Fruit fly (Drosophila melanogaster) whole organism, embryonic: Measurements from ENCODE around the gene CG12560.

Experiments used
- Abd-B ChIP-seq: fragments of 200-800 bp; sonication (Bioruptor generic); optimal IDR thresholded peaks from 2 replicates; lab custom pipeline; 2018; ENCODE audit warnings: missing biosample characterization, mild to moderate bottlenecking, missing genetic modification characterization, moderate library complexity
- Ada2b ChIP-seq: fragments of 200-800 bp; sonication (Bioruptor generic); IDR thresholded peaks from 2 replicates; pipeline ENCODE4 v1.3.6; 2022; ENCODE audit warnings: missing biosample characterization, missing genetic modification characterization
- Asciz ChIP-seq: fragments of 200-800 bp; sonication (Bioruptor generic); optimal IDR thresholded peaks from 2 replicates; lab custom pipeline; 2017; ENCODE audit warnings: missing biosample characterization, mild to moderate bottlenecking, missing genetic modification characterization, missing genetic modification reagents
- CG10209 ChIP-seq: fragments of 200-800 bp; sonication (Bioruptor generic); optimal IDR thresholded peaks from 3 replicates; lab custom pipeline; 2017; ENCODE audit warnings: missing biosample characterization, mild to moderate bottlenecking, missing genetic modification characterization, missing genetic modification reagents
- CG10979 ChIP-seq: fragments of 200-800 bp; sonication (Bioruptor generic); optimal IDR thresholded peaks from 2 replicates; lab custom pipeline; 2018; ENCODE audit warnings: missing biosample characterization, mild to moderate bottlenecking, missing genetic modification characterization, moderate library complexity
- CG12155 ChIP-seq: fragments of 200-800 bp; sonication (Bioruptor generic); optimal IDR thresholded peaks from 3 replicates; lab custom pipeline; 2016; ENCODE audit warnings: missing biosample characterization, missing genetic modification characterization
- CG14710 ChIP-seq: fragments of 200-800 bp; sonication (Bioruptor generic); optimal IDR thresholded peaks from 3 replicates; lab custom pipeline; 2019; ENCODE audit warnings: missing biosample characterization, mild to moderate bottlenecking, missing genetic modification characterization, moderate library complexity
- CG15073 ChIP-seq: fragments of 200-800 bp; sonication (Bioruptor generic); optimal IDR thresholded peaks from 2 replicates; lab custom pipeline; 2016; ENCODE audit warnings: missing biosample characterization, missing genetic modification characterization
- CG17328 ChIP-seq: fragments of 200-800 bp; sonication (Bioruptor generic); IDR thresholded peaks from 2 replicates; pipeline ENCODE4 v1.3.6; 2022; ENCODE audit warnings: missing biosample characterization, missing genetic modification characterization
- CG17385 ChIP-seq: fragments of 200-800 bp; sonication (Bioruptor generic); optimal IDR thresholded peaks from 3 replicates; lab custom pipeline; 2018; ENCODE audit warnings: missing biosample characterization, mild to moderate bottlenecking, missing genetic modification characterization
- CG17568 ChIP-seq: fragments of 200-800 bp; sonication (Bioruptor generic); optimal IDR thresholded peaks from 2 replicates; lab custom pipeline; 2018; ENCODE audit warnings: missing biosample characterization, mild to moderate bottlenecking, missing genetic modification characterization, moderate library complexity
- CG31365 ChIP-seq: fragments of 200-800 bp; sonication (Bioruptor generic); optimal IDR thresholded peaks from 2 replicates; lab custom pipeline; 2018; ENCODE audit warnings: missing biosample characterization, mild to moderate bottlenecking, missing genetic modification characterization
- CG3281 ChIP-seq: fragments of 200-800 bp; sonication (Bioruptor generic); optimal IDR thresholded peaks from 3 replicates; lab custom pipeline; 2017; ENCODE audit warnings: missing biosample characterization, mild to moderate bottlenecking, missing genetic modification characterization
- CG4820 ChIP-seq: fragments of 200-800 bp; sonication (Bioruptor generic); optimal IDR thresholded peaks from 3 replicates; lab custom pipeline; 2016; ENCODE audit warnings: missing biosample characterization, missing genetic modification characterization
- CG4854 ChIP-seq: fragments of 200-800 bp; sonication (Bioruptor generic); optimal IDR thresholded peaks from 2 replicates; lab custom pipeline; 2016; ENCODE audit warnings: missing biosample characterization, missing genetic modification characterization, inconsistent platforms
- CG5953 ChIP-seq: fragments of 200-800 bp; sonication (Bioruptor generic); IDR thresholded peaks from 2 replicates; pipeline ENCODE4 v1.3.6; 2022; ENCODE audit warnings: missing biosample characterization, missing genetic modification characterization
- CG6272 ChIP-seq: fragments of 200-800 bp; sonication (Bioruptor generic); IDR thresholded peaks from 2 replicates; pipeline ENCODE4 v1.3.6; 2022; ENCODE audit warnings: missing biosample characterization, missing genetic modification characterization
- CG7928 ChIP-seq: fragments of 200-800 bp; sonication (Bioruptor generic); optimal IDR thresholded peaks from 2 replicates; lab custom pipeline; 2017; ENCODE audit warnings: missing biosample characterization, mild to moderate bottlenecking, missing genetic modification characterization
- CG7987 ChIP-seq: fragments of 200-800 bp; sonication (Bioruptor generic); optimal IDR thresholded peaks from 2 replicates; lab custom pipeline; 2018; ENCODE audit warnings: missing biosample characterization, mild to moderate bottlenecking, missing genetic modification characterization, moderate library complexity
- CG8290 ChIP-seq, 3 experiments: fragments of 200-800 bp; sonication (Bioruptor generic); optimal IDR thresholded peaks; 2 replicates each; lab custom pipeline; 2016 to 2019; ENCODE audit warnings: missing biosample characterization in 3 of 3, missing genetic modification characterization in 3 of 3, mild to moderate bottlenecking in 2 of 3, moderate library complexity in 1 of 3
- CG9817 ChIP-seq: fragments of 200-800 bp; sonication (Bioruptor generic); optimal IDR thresholded peaks from 2 replicates; lab custom pipeline; 2018; ENCODE audit warnings: missing biosample characterization, mild to moderate bottlenecking, missing genetic modification characterization, moderate library complexity
- Chrac-16 ChIP-seq: fragments of 200-800 bp; sonication (Bioruptor generic); optimal IDR thresholded peaks from 3 replicates; lab custom pipeline; 2016; ENCODE audit warnings: missing biosample characterization, missing genetic modification characterization
- Dad ChIP-seq: fragments of 200-800 bp; sonication (Bioruptor generic); optimal IDR thresholded peaks from 3 replicates; lab custom pipeline; 2016; ENCODE audit warnings: missing biosample characterization, missing genetic modification characterization
- Dip2 ChIP-seq: fragments of 200-800 bp; sonication (Bioruptor generic); IDR thresholded peaks from 2 replicates; pipeline ENCODE4 v1.3.6; 2022; ENCODE audit warnings: missing biosample characterization, missing genetic modification characterization
- HmgD ChIP-seq: fragments of 200-800 bp; sonication (Bioruptor generic); optimal IDR thresholded peaks from 3 replicates; lab custom pipeline; 2016; ENCODE audit warnings: missing biosample characterization, missing genetic modification characterization
- Hmx ChIP-seq: fragments of 200-800 bp; sonication (Bioruptor generic); optimal IDR thresholded peaks from 2 replicates; lab custom pipeline; 2016; ENCODE audit warnings: missing biosample characterization, missing genetic modification characterization
- Kr ChIP-seq: fragments of 200-800 bp; sonication (Bioruptor generic); optimal IDR thresholded peaks from 2 replicates; lab custom pipeline; 2017; ENCODE audit warnings: missing biosample characterization, mild to moderate bottlenecking, missing genetic modification characterization
- Lhr ChIP-seq: fragments of 200-800 bp; sonication (Bioruptor generic); optimal IDR thresholded peaks from 3 replicates; lab custom pipeline; 2017; ENCODE audit warnings: mild to moderate bottlenecking, missing biosample characterization, missing genetic modification reagents, missing genetic modification characterization
- Med ChIP-seq: fragments of 200-800 bp; sonication (Bioruptor generic); peaks from one replicate; lab custom pipeline; 2016; ENCODE audit warnings: missing biosample characterization, missing genetic modification characterization, mild to moderate bottlenecking, inconsistent platforms, moderate library complexity
- Oaz ChIP-seq: fragments of 200-800 bp; sonication (Bioruptor generic); IDR thresholded peaks from 2 replicates; pipeline ENCODE4 v1.3.6; 2022; ENCODE audit warnings: missing biosample characterization, missing genetic modification characterization
- Scr ChIP-seq: fragments of 200-800 bp; sonication (Bioruptor generic); IDR thresholded peaks from 2 replicates; pipeline ENCODE4 v1.3.6; 2022; ENCODE audit warnings: missing biosample characterization, missing genetic modification characterization; ENCODE audit not compliant: partially characterized antibody
- Stat92E ChIP-seq, 3 experiments: fragments of >200 bp in 2 of 3; fragments of 200-800 bp in 1 of 3; sonication (Bioruptor generic) in 1 of 3; optimal IDR thresholded peaks; 2 replicates each; lab custom pipeline; 2017 to 2019; ENCODE audit warnings: missing biosample characterization in 3 of 3, missing genetic modification characterization in 3 of 3, mild to moderate bottlenecking in 1 of 3, moderate library complexity in 1 of 3
- Tbp ChIP-seq: fragments of >200 bp; optimal IDR thresholded peaks from 2 replicates; lab custom pipeline; 2018; ENCODE audit warnings: missing biosample characterization, missing genetic modification characterization
- chif ChIP-seq, 2 experiments: fragments of 200-800 bp; sonication (Bioruptor generic); optimal IDR thresholded peaks; 3 replicates each; lab custom pipeline; 2016; ENCODE audit warnings: missing biosample characterization in 2 of 2, missing genetic modification characterization in 2 of 2
- chinmo ChIP-seq: fragments of 200-800 bp; sonication (Bioruptor generic); IDR thresholded peaks from 4 replicates; pipeline ENCODE4 v1.3.6; 2022; ENCODE audit warnings: missing biosample characterization, missing genetic modification characterization; ENCODE audit not compliant: partially characterized antibody
- ci ChIP-seq: fragments of 200-800 bp; sonication (Bioruptor generic); IDR thresholded peaks from 3 replicates; pipeline ENCODE4 v1.3.6; 2022; ENCODE audit warnings: missing biosample characterization, missing genetic modification characterization
- dan ChIP-seq: fragments of 200-800 bp; sonication (Bioruptor generic); IDR thresholded peaks from 2 replicates; pipeline ENCODE4 v1.3.6; 2022; ENCODE audit warnings: missing biosample characterization, missing genetic modification characterization
- ftz-f1 ChIP-seq: fragments of 200-800 bp; sonication (Bioruptor generic); optimal IDR thresholded peaks from 2 replicates; lab custom pipeline; 2016; ENCODE audit warnings: missing biosample characterization, missing genetic modification characterization
- gfzf ChIP-seq: fragments of 200-800 bp; sonication (Bioruptor generic); optimal IDR thresholded peaks from 2 replicates; lab custom pipeline; 2016; ENCODE audit warnings: missing biosample characterization, mild to moderate bottlenecking, missing genetic modification characterization, moderate library complexity
- gsb ChIP-seq: fragments of 200-800 bp; sonication (Bioruptor generic); IDR thresholded peaks from 2 replicates; pipeline ENCODE4 v1.3.6; 2022; ENCODE audit warnings: missing biosample characterization, missing genetic modification characterization
- hkb ChIP-seq, 2 experiments: fragments of 200-800 bp in 1 of 2; fragments of >200 bp in 1 of 2; sonication (Bioruptor generic) in 1 of 2; IDR thresholded peaks in 1 of 2; optimal IDR thresholded peaks in 1 of 2; 2 replicates each; pipeline versions ENCODE4 v1.3.6 to Lab custom; 2017 to 2022; ENCODE audit warnings: missing biosample characterization in 1 of 2, missing genetic modification characterization in 1 of 2
- hth ChIP-seq: fragments of >200 bp; optimal IDR thresholded peaks from 2 replicates; lab custom pipeline; 2017; ENCODE audit warnings: inconsistent platforms
- jigr1 ChIP-seq: fragments of 200-800 bp; sonication (Bioruptor generic); IDR thresholded peaks from 3 replicates; pipeline ENCODE4 v1.3.6; 2022; ENCODE audit warnings: missing biosample characterization, missing genetic modification characterization
- jumu ChIP-seq: fragments of 200-800 bp; sonication (Bioruptor generic); optimal IDR thresholded peaks from 3 replicates; lab custom pipeline; 2016; ENCODE audit warnings: missing biosample characterization, missing genetic modification characterization
- oc ChIP-seq: fragments of 200-800 bp; sonication (Bioruptor generic); optimal IDR thresholded peaks from 2 replicates; lab custom pipeline; 2018; ENCODE audit warnings: missing biosample characterization, mild to moderate bottlenecking, missing genetic modification characterization, moderate library complexity
- seq ChIP-seq: fragments of 200-800 bp; sonication (Bioruptor generic); IDR thresholded peaks from 2 replicates; pipeline ENCODE4 v1.3.6; 2022; ENCODE audit warnings: missing biosample characterization, missing genetic modification characterization
- shn ChIP-seq: fragments of 200-800 bp; sonication (Bioruptor generic); optimal IDR thresholded peaks from 3 replicates; lab custom pipeline; 2016; ENCODE audit warnings: missing biosample characterization, missing genetic modification characterization
- sr ChIP-seq: fragments of 200-800 bp; sonication (Bioruptor generic); IDR thresholded peaks from 3 replicates; pipeline ENCODE4 v1.3.6; 2022; ENCODE audit warnings: missing biosample characterization, missing genetic modification characterization
- stwl ChIP-seq: fragments of 200-800 bp; sonication (Bioruptor generic); optimal IDR thresholded peaks from 3 replicates; lab custom pipeline; 2018; ENCODE audit warnings: missing biosample characterization, mild to moderate bottlenecking, missing genetic modification characterization, moderate library complexity
- sug ChIP-seq: fragments of 200-800 bp; optimal IDR thresholded peaks from 2 replicates; lab custom pipeline; 2019; ENCODE audit warnings: missing biosample characterization, mild to moderate bottlenecking, missing genetic modification characterization, moderate library complexity
- wek ChIP-seq: fragments of 200-800 bp; sonication (Bioruptor generic); optimal IDR thresholded peaks from 3 replicates; lab custom pipeline; 2018; ENCODE audit warnings: missing biosample characterization, mild to moderate bottlenecking, missing genetic modification characterization, moderate library complexity

CG12560 gene

DNA sequence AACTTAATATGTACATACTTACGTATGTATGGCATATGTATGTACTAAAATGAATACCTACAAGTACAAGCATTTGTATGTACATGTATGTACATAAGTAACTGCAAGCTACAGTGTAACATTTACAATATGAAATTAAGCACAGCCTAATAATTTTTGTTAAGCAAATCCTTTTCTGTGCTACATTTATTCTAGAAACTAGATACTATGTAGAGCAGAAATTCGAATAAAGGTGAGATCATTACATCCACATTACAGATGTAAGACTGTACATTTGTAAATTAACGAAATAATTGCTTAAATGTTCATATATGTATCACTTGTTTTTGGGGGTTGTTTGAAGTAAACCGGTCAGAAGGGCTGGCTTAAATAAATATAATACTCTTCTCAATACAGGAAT lies 17.3 kb downstream of the CG12560 start:
- peak; percentile 32 for TF ChIP-seq Chrac-16 (GFP tag; lab: Kevin White, UChicago)
- no peak for TF ChIP-seq sug (tag; lab: Kevin White, UChicago)
- no peak for TF ChIP-seq CG5953 (GFP tag; lab: Robert Waterston, UW)
- TF ChIP-seq CG8290 (GFP tag; optimal IDR thresholded peaks at IDR 0.05; lab: Kevin White, UChicago) = no peak
- peak in 1 of 2 experiments; percentile 11 for TF ChIP-seq CG8290 (tag; optimal IDR thresholded peaks at IDR 0.05; lab: Kevin White, UChicago)
- no peak for TF ChIP-seq seq (GFP tag; lab: Robert Waterston, UW)
- no peak for TF ChIP-seq CG14710
- TF ChIP-seq gfzf = no peak
- no peak for TF ChIP-seq Hmx (GFP tag; lab: Kevin White, UChicago)
- no peak for TF ChIP-seq dan (GFP tag; lab: Robert Waterston, UW)
- TF ChIP-seq ftz-f1 = no peak
- no peak for TF ChIP-seq CG6272 (GFP tag; lab: Robert Waterston, UW)
- no peak for TF ChIP-seq CG15073 (GFP tag; lab: Kevin White, UChicago)
- TF ChIP-seq Dad (GFP tag; lab: Kevin White, UChicago) = no peak
- TF ChIP-seq jigr1 (GFP tag; lab: Robert Waterston, UW) = no peak
- no peak for TF ChIP-seq jumu
- TF ChIP-seq oc (tag; lab: Kevin White, UChicago) = no peak
- no peak for TF ChIP-seq CG31365 (tag; lab: Kevin White, UChicago)
- no peak for TF ChIP-seq CG10979 (tag; lab: Kevin White, UChicago)
- no peak for TF ChIP-seq stwl
- no peak for TF ChIP-seq Lhr (GFP tag; lab: Kevin White, UChicago)
- no peak for TF ChIP-seq sr (GFP tag; lab: Robert Waterston, UW)
- no peak for TF ChIP-seq wek
- no peak for TF ChIP-seq Oaz (GFP tag; lab: Robert Waterston, UW)
- TF ChIP-seq Tbp (GFP tag; lab: Kevin White, UChicago) = no peak
- no peak for TF ChIP-seq chinmo (GFP tag; lab: Robert Waterston, UW)
- no peak for TF ChIP-seq Stat92E (GFP tag; optimal IDR thresholded peaks at IDR 0.05; lab: Kevin White, UChicago)
- TF ChIP-seq CG17328 (GFP tag; lab: Robert Waterston, UW) = peak; percentile 17; the same call in 1 of the 2 replicates
- no peak for TF ChIP-seq HmgD (GFP tag; lab: Kevin White, UChicago)
- peak; percentile 12 for TF ChIP-seq CG17568 (GFP tag; lab: Kevin White, UChicago)
- no peak for TF ChIP-seq CG4854 (GFP tag; lab: Kevin White, UChicago)
- peak; percentile 33 for TF ChIP-seq CG17385 (GFP tag; lab: Kevin White, UChicago)
- peak; percentile 13 for TF ChIP-seq CG12155 (GFP tag; lab: Kevin White, UChicago)
- no peak for TF ChIP-seq chif (GFP tag; optimal IDR thresholded peaks at IDR 0.05; lab: Kevin White, UChicago)
- no peak for TF ChIP-seq hkb (optimal IDR thresholded peaks at IDR 0.05; lab: Kevin White, UChicago)
- no peak for TF ChIP-seq hkb (GFP tag; IDR thresholded peaks at IDR 0.05; lab: Robert Waterston, UW)
- no peak for TF ChIP-seq Abd-B (GFP tag; lab: Kevin White, UChicago)
- TF ChIP-seq CG9817 = peak; percentile 6
- TF ChIP-seq shn (GFP tag; lab: Kevin White, UChicago) = no peak
- no peak for TF ChIP-seq ci
- peak; percentile 39 for TF ChIP-seq Med (GFP tag; lab: Kevin White, UChicago)
- no peak for TF ChIP-seq CG7928 (GFP tag; lab: Kevin White, UChicago)
- TF ChIP-seq CG3281 = peak; percentile 23
- peak; percentile 34 for TF ChIP-seq CG10209 (GFP tag; lab: Kevin White, UChicago)
- no peak for TF ChIP-seq Kr (GFP tag; lab: Kevin White, UChicago)
- TF ChIP-seq Dip2 (GFP tag; lab: Robert Waterston, UW) = no peak
- peak; percentile 33 for TF ChIP-seq Asciz
- TF ChIP-seq CG4820 (GFP tag; lab: Kevin White, UChicago) = no peak
- no peak for TF ChIP-seq Scr (GFP tag; lab: Robert Waterston, UW)
- TF ChIP-seq gsb (GFP tag; lab: Robert Waterston, UW) = 0 out of 2 replicates have a peak, but pooled peaks have one; percentile 12
- no peak for TF ChIP-seq hth
- TF ChIP-seq Ada2b (GFP tag; lab: Robert Waterston, UW) = peak; percentile 25; the same call in 1 of the 2 replicates
- TF ChIP-seq CG7987 (GFP tag; lab: Kevin White, UChicago) = no peak
